Worm (Caenorhabditis elegans) whole organism, L2 larva: ENCODE measurements around the gene F07C3.3.

Experiments
- ama-1 ChIP-seq: fragments of 150-350 bp; optimal IDR thresholded peaks from 2 replicates; lab custom pipeline; 2018; ENCODE audit warnings: inconsistent platforms
- nhr-10 ChIP-seq: sonication (generic microtip); optimal IDR thresholded peaks from 2 replicates; lab custom pipeline; 2017; ENCODE audit warnings: missing biosample characterization, missing genetic modification characterization
- unc-62 ChIP-seq: fragments of 150-350 bp; optimal IDR thresholded peaks from 2 replicates; lab custom pipeline; 2014; ENCODE audit warnings: missing biosample characterization, missing genetic modification reagents, missing genetic modification characterization

DNA sequence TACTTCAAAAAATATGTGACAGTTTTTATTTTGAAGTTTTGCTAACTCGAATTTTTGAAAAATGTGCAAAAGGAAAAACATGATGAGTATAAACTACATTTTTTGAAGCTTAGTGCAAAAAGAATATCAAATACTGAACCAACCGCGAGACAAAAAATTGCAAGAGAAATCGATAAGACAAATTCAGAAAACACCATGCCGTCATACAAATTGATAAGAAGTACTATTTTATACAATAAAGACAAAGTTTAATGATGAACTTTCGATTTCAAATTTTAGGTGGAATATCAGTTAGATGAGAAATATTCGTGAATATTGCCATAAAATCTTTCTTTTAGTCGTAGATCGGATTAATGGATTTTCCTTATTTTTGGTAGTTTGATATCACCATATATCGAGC lies 30.5 kb upstream of the F07C3.3 start:
- TF ChIP-seq unc-62 (GFP tag; lab: Kevin White, UChicago) (no peak), ama-1 (no peak), nhr-10 (tag; lab: Kevin White, UChicago) (no peak)
